Worm (Caenorhabditis elegans): Measurements from ENCODE around the gene rps-29.

ce11 chrIII:762508-762907, 31.6 kb upstream of the rps-29 start:
- TF ChIP-seq pha-4 (tag; optimal IDR thresholded peaks at IDR 0.05) (no peak), elt-4 (tag; optimal IDR thresholded peaks at IDR 0.05) (no peak), ama-1 (optimal IDR thresholded peaks at IDR 0.05) (no peak)

Data from whole organism, late embryonic.